Worm (Caenorhabditis elegans) whole organism, midembryonic: Measurements from ENCODE around the gene C54F6.15.
"Not testable (repeated sequence)": the region's sequence is repeated elsewhere in the genome, so short reads cannot be mapped to it uniquely, and the experiment has no call there.

Experiments used
- T22C8.4 ChIP-seq: fragments of 200-800 bp; sonication (Bioruptor generic); IDR thresholded peaks from 2 replicates; pipeline ENCODE4 v1.3.6; 2022; ENCODE audit warnings: missing genetic modification characterization, missing compliant biosample characterization
- cog-1 ChIP-seq: sonication (generic microtip); optimal IDR thresholded peaks from 2 replicates; lab custom pipeline; 2016; ENCODE audit warnings: missing genetic modification characterization, missing compliant biosample characterization
- flt-1 ChIP-seq: fragments of 200-800 bp; sonication (Bioruptor generic); IDR thresholded peaks from 2 replicates; pipeline ENCODE4 v1.3.6; 2022; ENCODE audit warnings: missing genetic modification characterization, missing compliant biosample characterization
- klf-2 ChIP-seq: fragments of 200-800 bp; sonication (Bioruptor generic); conservative IDR thresholded peaks from 2 replicates; pipeline ENCODE4 v1.3.6; 2022; ENCODE audit warnings: missing genetic modification reagents, missing genetic modification characterization, missing compliant biosample characterization
- med-1 ChIP-seq: sonication (generic microtip); optimal IDR thresholded peaks from 2 replicates; lab custom pipeline; 2017; ENCODE audit warnings: missing genetic modification characterization, mild to moderate bottlenecking, missing compliant biosample characterization, antibody characterized with exemption, missing genetic modification reagents; ENCODE audit not compliant: insufficient read depth
- ref-1 ChIP-seq: fragments of 200-800 bp; sonication (Bioruptor generic); conservative IDR thresholded peaks from 2 replicates; pipeline ENCODE4 v1.3.6; 2022; ENCODE audit warnings: missing genetic modification reagents, missing genetic modification characterization, missing compliant biosample characterization
- tab-1 ChIP-seq: fragments of 200-800 bp; sonication (Bioruptor generic); IDR thresholded peaks from 2 replicates; pipeline ENCODE4 v1.3.6; 2022; ENCODE audit warnings: missing genetic modification characterization, missing compliant biosample characterization
- ztf-23 ChIP-seq: fragments of 200-800 bp; sonication (Bioruptor generic); IDR thresholded peaks from 2 replicates; pipeline ENCODE4 v1.3.6; 2022; ENCODE audit warnings: missing genetic modification reagents, missing genetic modification characterization, missing compliant biosample characterization
- ztf-29 ChIP-seq: fragments of 200-800 bp; sonication (Bioruptor generic); IDR thresholded peaks from 2 replicates; pipeline ENCODE4 v1.3.6; 2022; ENCODE audit warnings: missing genetic modification reagents, missing genetic modification characterization, missing compliant biosample characterization

Gene C54F6.15

ce11 chrV:7523392-7523791, 1.2 kb upstream of the C54F6.15 start, which contains the start of gene C54F6.6:
Gene C54F6.6, plus strand, starts transcription at chrV:7523692.
- TF ChIP-seq klf-2: no peak
- TF ChIP-seq ztf-23 (GFP tag; lab: Robert Waterston, UW): no peak
- TF ChIP-seq ref-1 (GFP tag; lab: Robert Waterston, UW): no peak
- TF ChIP-seq T22C8.4 (GFP tag; lab: Robert Waterston, UW): no peak
- TF ChIP-seq tab-1 (GFP tag; lab: Robert Waterston, UW): no peak
- no peak for TF ChIP-seq cog-1 (tag; lab: Kevin White, UChicago)
- no peak for TF ChIP-seq ztf-29 (GFP tag; lab: Robert Waterston, UW)
- TF ChIP-seq med-1 (GFP tag; lab: Kevin White, UChicago): no peak
- TF ChIP-seq flt-1 (GFP tag; lab: Robert Waterston, UW): no peak

ce11 chrV:7521304-7521703, 875 bp downstream of the C54F6.15 start:
- TF ChIP-seq med-1 (GFP tag; lab: Kevin White, UChicago) (no peak), flt-1 (GFP tag; lab: Robert Waterston, UW) (no peak), klf-2 (no peak)

DNA sequence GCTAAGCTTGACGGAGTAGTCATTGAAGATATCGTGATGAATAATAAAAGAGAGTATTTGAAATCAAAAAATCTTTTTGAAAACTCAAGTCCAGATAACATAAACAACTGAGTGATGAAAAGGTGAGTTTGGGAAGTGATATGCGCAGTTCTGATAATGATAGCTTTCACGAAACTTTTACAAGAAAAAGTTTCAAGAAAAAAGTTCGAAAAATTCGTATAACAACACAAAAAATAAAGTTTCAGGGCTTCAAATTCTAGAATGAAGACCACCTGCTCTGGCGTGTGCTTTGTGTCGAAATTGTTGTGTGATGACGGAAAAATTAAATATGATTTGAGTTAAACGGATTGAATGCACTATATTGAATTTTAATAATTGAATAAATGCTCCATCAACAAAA, 2.1 kb downstream of the C54F6.15 start, which contains the start of gene srb-19:
Gene srb-19, minus strand, starts transcription at position 101 of the 400 bp plus-strand sequence.
- no peak for TF ChIP-seq med-1 (GFP tag; lab: Kevin White, UChicago)
- TF ChIP-seq flt-1 (GFP tag; lab: Robert Waterston, UW): no peak
- no peak for TF ChIP-seq klf-2
- TF ChIP-seq cog-1 (tag; lab: Kevin White, UChicago): no peak
- TF ChIP-seq tab-1 (GFP tag; lab: Robert Waterston, UW): no peak
- no peak for TF ChIP-seq ztf-29 (GFP tag; lab: Robert Waterston, UW)
- TF ChIP-seq T22C8.4 (GFP tag; lab: Robert Waterston, UW): no peak
- no peak for TF ChIP-seq ztf-23 (GFP tag; lab: Robert Waterston, UW)
- TF ChIP-seq ref-1 (GFP tag; lab: Robert Waterston, UW): no peak

- TF ChIP-seq T22C8.4 (GFP tag; lab: Robert Waterston, UW): no peak
- no peak for TF ChIP-seq klf-2
- no peak for TF ChIP-seq cog-1 (tag; lab: Kevin White, UChicago)
- TF ChIP-seq med-1 (GFP tag; lab: Kevin White, UChicago): no peak
- no peak for TF ChIP-seq flt-1 (GFP tag; lab: Robert Waterston, UW)
- TF ChIP-seq ztf-29 (GFP tag; lab: Robert Waterston, UW): no peak
- TF ChIP-seq tab-1 (GFP tag; lab: Robert Waterston, UW): no peak
- no peak for TF ChIP-seq ref-1 (GFP tag; lab: Robert Waterston, UW)
- no peak for TF ChIP-seq ztf-23 (GFP tag; lab: Robert Waterston, UW)
These were observed 7.2 kb downstream of the C54F6.15 start, which contains the start of gene srb-18 for ce11 chrV:7514939-7515338. Gene srb-18, plus strand, starts transcription at chrV:7515239.

ce11 chrV:7511465-7511864, 10.7 kb downstream of the C54F6.15 start, which contains the start of gene nhr-171:
Gene nhr-171, plus strand, starts transcription at chrV:7511765.
- TF ChIP-seq ztf-29 (GFP tag; lab: Robert Waterston, UW); tab-1 (GFP tag; lab: Robert Waterston, UW); cog-1 (tag; lab: Kevin White, UChicago): not testable (repeated sequence)

ce11 chrV:7508566-7509044, 13.6 kb downstream of the C54F6.15 start, which contains the start of the genes str-31 and nhr-172:
Gene str-31, minus strand, starts transcription at chrV:7508666.
Gene nhr-172, plus strand, starts transcription at chrV:7508994.
- no peak for TF ChIP-seq flt-1 (GFP tag; lab: Robert Waterston, UW)
- no peak for TF ChIP-seq ztf-29 (GFP tag; lab: Robert Waterston, UW)
- TF ChIP-seq med-1 (GFP tag; lab: Kevin White, UChicago): no peak
- TF ChIP-seq cog-1 (tag; lab: Kevin White, UChicago): no peak
- no peak for TF ChIP-seq T22C8.4 (GFP tag; lab: Robert Waterston, UW)

DNA sequence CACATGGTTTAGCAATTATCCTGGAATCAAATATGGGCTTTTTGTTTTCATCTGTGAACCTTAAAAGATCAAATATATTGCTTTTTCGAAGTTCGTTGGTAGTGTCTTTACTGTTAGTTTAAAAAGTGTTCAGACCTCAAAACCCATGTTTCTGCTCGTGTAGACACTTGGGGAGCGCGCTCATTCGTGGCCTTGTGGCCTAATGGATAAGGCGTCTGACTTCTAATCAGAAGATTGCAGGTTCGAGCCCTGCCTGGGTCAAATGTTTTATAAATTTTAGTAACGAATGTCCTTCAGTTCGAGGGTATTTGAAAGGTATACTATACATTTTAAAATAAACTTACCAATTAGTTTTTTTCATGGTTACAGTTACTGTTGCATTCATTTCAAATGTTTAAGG, 16.0 kb downstream of the C54F6.15 start:
- TF ChIP-seq ref-1 (GFP tag; lab: Robert Waterston, UW) (no peak), ztf-29 (GFP tag; lab: Robert Waterston, UW) (no peak), klf-2 (no peak), cog-1 (tag; lab: Kevin White, UChicago) (no peak), tab-1 (GFP tag; lab: Robert Waterston, UW) (no peak), med-1 (GFP tag; lab: Kevin White, UChicago) (no peak), T22C8.4 (GFP tag; lab: Robert Waterston, UW) (no peak), ztf-23 (GFP tag; lab: Robert Waterston, UW) (no peak), flt-1 (GFP tag; lab: Robert Waterston, UW) (no peak)

DNA sequence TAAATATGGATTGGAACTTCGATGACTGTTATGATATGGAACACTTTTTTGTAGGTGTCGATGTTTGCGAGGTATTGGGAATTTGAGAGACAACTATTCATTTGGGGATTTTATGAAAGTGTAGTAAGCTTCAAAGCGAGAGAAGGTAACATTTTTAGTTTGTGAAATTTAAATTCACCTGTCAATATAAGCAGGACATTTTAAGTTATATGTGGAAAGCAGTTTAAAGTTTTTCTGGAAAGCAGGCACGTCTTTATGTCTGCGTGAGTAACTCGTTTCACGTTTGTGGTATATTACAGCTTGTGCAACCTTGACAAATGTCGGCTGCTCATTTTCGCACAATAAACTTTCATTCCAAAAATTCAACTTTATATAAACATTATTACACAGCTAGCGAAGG, 17.9 kb downstream of the C54F6.15 start, which contains the start of gene srh-229:
Gene srh-229, minus strand, starts transcription at position 101 of the 400 bp plus-strand sequence.
- TF ChIP-seq tab-1 (GFP tag; lab: Robert Waterston, UW) (no peak), ztf-23 (GFP tag; lab: Robert Waterston, UW) (no peak), ref-1 (GFP tag; lab: Robert Waterston, UW) (no peak), med-1 (GFP tag; lab: Kevin White, UChicago) (no peak), T22C8.4 (GFP tag; lab: Robert Waterston, UW) (no peak), cog-1 (tag; lab: Kevin White, UChicago) (no peak), klf-2 (no peak), flt-1 (GFP tag; lab: Robert Waterston, UW) (no peak), ztf-29 (GFP tag; lab: Robert Waterston, UW) (no peak)

DNA sequence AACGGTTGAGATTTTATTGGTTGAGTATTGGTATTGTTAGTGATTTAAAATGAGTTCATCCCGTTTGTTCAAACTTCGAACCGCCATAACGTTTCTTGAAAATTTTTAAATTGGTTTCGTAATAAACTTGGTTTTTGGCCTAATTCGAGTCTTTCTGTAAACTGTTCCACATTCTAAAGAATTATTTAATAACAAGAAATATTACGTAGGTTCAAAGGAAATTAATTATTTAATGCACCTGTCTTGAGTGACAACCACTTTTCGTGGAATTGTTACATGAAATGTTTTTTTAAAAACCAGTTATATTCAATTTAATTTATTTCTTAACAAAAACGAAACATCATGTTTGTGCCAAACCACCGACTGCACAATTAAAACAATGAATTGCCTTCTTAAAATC, 21.0 kb downstream of the C54F6.15 start:
- TF ChIP-seq flt-1 (GFP tag; lab: Robert Waterston, UW) (no peak), ref-1 (GFP tag; lab: Robert Waterston, UW) (no peak), ztf-23 (GFP tag; lab: Robert Waterston, UW) (no peak), ztf-29 (GFP tag; lab: Robert Waterston, UW) (no peak), klf-2 (no peak), med-1 (GFP tag; lab: Kevin White, UChicago) (no peak), cog-1 (tag; lab: Kevin White, UChicago) (no peak), T22C8.4 (GFP tag; lab: Robert Waterston, UW) (no peak), tab-1 (GFP tag; lab: Robert Waterston, UW) (no peak)
